Fruit fly (Drosophila melanogaster) whole organism: ENCODE results near the gene CG18528.
A peak's percentile ranks its signal among the peaks of the same experiment; 100 is the strongest.

Experiments
- CG8478 ChIP-seq: fragments of >200 bp; optimal IDR thresholded peaks from 2 replicates; lab custom pipeline; 2018; ENCODE audit warnings: inconsistent platforms
- Dll ChIP-seq: fragments of >200 bp; optimal IDR thresholded peaks from 2 replicates; lab custom pipeline; 2017
- EcR ChIP-seq, 2 experiments: fragments of >200 bp; optimal IDR thresholded peaks; 2 replicates each; lab custom pipeline; 2017; ENCODE audit warnings: missing biosample characterization in 2 of 2, missing genetic modification characterization in 2 of 2, missing genetic modification reagents in 2 of 2
- pan ChIP-seq: fragments of >200 bp; optimal IDR thresholded peaks from 2 replicates; lab custom pipeline; 2017
- psq ChIP-seq: fragments of >200 bp; optimal IDR thresholded peaks from 2 replicates; lab custom pipeline; 2017
- usp ChIP-seq: fragments of >200 bp; optimal IDR thresholded peaks from 2 replicates; lab custom pipeline; 2017; ENCODE audit warnings: missing biosample characterization, missing genetic modification characterization, mixed read lengths

Gene CG18528

dm6 chr3R:24364880-24365604, 5.1 kb upstream of the CG18528 start, which contains the start of the genes CG17784 and CG13613:
Gene CG17784, minus strand, starts transcription at chr3R:24364980.
Gene CG13613, plus strand, starts transcription at chr3R:24365554.
- TF ChIP-seq EcR (GFP tag; optimal IDR thresholded peaks at IDR 0.05; lab: Kevin White, UChicago) (no peak), Dll (lab: Kevin White, UChicago) (no peak), pan (lab: Kevin White, UChicago) (no peak), usp (GFP tag; lab: Kevin White, UChicago) (no peak), psq (lab: Kevin White, UChicago) (no peak), CG8478 (lab: Kevin White, UChicago) (no peak)

dm6 chr3R:24362838-24363237, 2.9 kb upstream of the CG18528 start, which contains the start of gene CG33340:
Gene CG33340, plus strand, starts transcription at chr3R:24363138.
- no peak for TF ChIP-seq EcR (GFP tag; optimal IDR thresholded peaks at IDR 0.05; lab: Kevin White, UChicago)

dm6 chr3R:24361583-24361982, 1.6 kb upstream of the CG18528 start, which contains the start of the genes CG5762 and CG33339:
Gene CG5762, minus strand, starts transcription at chr3R:24361683.
Gene CG33339, plus strand, starts transcription at chr3R:24361847.
- no peak for TF ChIP-seq usp (GFP tag; lab: Kevin White, UChicago)
- no peak for TF ChIP-seq Dll (lab: Kevin White, UChicago)
- no peak for TF ChIP-seq EcR (GFP tag; optimal IDR thresholded peaks at IDR 0.05; lab: Kevin White, UChicago)
- no peak for TF ChIP-seq psq (lab: Kevin White, UChicago)
- TF ChIP-seq pan (lab: Kevin White, UChicago): no peak
- no peak for TF ChIP-seq CG8478 (lab: Kevin White, UChicago)

dm6 chr3R:24357698-24358097, 2.2 kb downstream of the CG18528 start, which contains the start of gene Golgin84:
Gene Golgin84, minus strand, starts transcription at chr3R:24357938.
- TF ChIP-seq psq (lab: Kevin White, UChicago) (no peak), usp (GFP tag; lab: Kevin White, UChicago) (no peak), Dll (lab: Kevin White, UChicago) (no peak), pan (lab: Kevin White, UChicago) (no peak), EcR (GFP tag; optimal IDR thresholded peaks at IDR 0.05; lab: Kevin White, UChicago) (no peak), CG8478 (lab: Kevin White, UChicago) (no peak)

dm6 chr3R:24353448-24353847, 6.5 kb downstream of the CG18528 start:
- TF ChIP-seq pan (lab: Kevin White, UChicago): no peak

dm6 chr3R:24348420-24349190, 11.3 kb downstream of the CG18528 start, which contains the start of the genes CG5746 and CG6454:
Gene CG5746, minus strand, starts transcription at chr3R:24348791.
Gene CG6454, plus strand, starts transcription at chr3R:24349182.
- TF ChIP-seq EcR (GFP tag; optimal IDR thresholded peaks at IDR 0.05; lab: Kevin White, UChicago): no peak
- TF ChIP-seq psq (lab: Kevin White, UChicago): no peak
- no peak for TF ChIP-seq Dll (lab: Kevin White, UChicago)
- no peak for TF ChIP-seq CG8478 (lab: Kevin White, UChicago)
- no peak for TF ChIP-seq usp (GFP tag; lab: Kevin White, UChicago)
- no peak for TF ChIP-seq pan (lab: Kevin White, UChicago)

dm6 chr3R:24341251-24341650, 18.7 kb downstream of the CG18528 start, which contains the start of gene Ms:
Gene Ms, plus strand, starts transcription at chr3R:24341551.
- TF ChIP-seq pan (lab: Kevin White, UChicago): no peak
- TF ChIP-seq CG8478 (lab: Kevin White, UChicago): no peak
- no peak for TF ChIP-seq Dll (lab: Kevin White, UChicago)
- no peak for TF ChIP-seq EcR (GFP tag; optimal IDR thresholded peaks at IDR 0.05; lab: Kevin White, UChicago)
- TF ChIP-seq usp (GFP tag; lab: Kevin White, UChicago): no peak

- TF ChIP-seq Dll (lab: Kevin White, UChicago): no peak
- TF ChIP-seq psq (lab: Kevin White, UChicago): no peak
- no peak for TF ChIP-seq CG8478 (lab: Kevin White, UChicago)
- TF ChIP-seq EcR (GFP tag; optimal IDR thresholded peaks at IDR 0.05; lab: Kevin White, UChicago): no peak
- TF ChIP-seq pan (lab: Kevin White, UChicago): no peak
Observed at dm6 chr3R:24336622-24337021, 23.3 kb downstream of the CG18528 start, which contains the start of gene CG6432. Gene CG6432, plus strand, starts transcription at chr3R:24336922.

- TF ChIP-seq EcR (GFP tag; optimal IDR thresholded peaks at IDR 0.05; lab: Kevin White, UChicago): no peak
- TF ChIP-seq usp (GFP tag; lab: Kevin White, UChicago): no peak
- no peak for TF ChIP-seq psq (lab: Kevin White, UChicago)
- no peak for TF ChIP-seq Dll (lab: Kevin White, UChicago)
- no peak for TF ChIP-seq CG8478 (lab: Kevin White, UChicago)
- TF ChIP-seq pan (lab: Kevin White, UChicago): no peak
Observed at dm6 chr3R:24333182-24333808, 26.6 kb downstream of the CG18528 start, which contains the start of the genes Rrp5 and Dis3. Gene Rrp5, minus strand, starts transcription at chr3R:24333316. Gene Dis3, plus strand, starts transcription at chr3R:24333433.

dm6 chr3R:24320342-24320711, 39.6 kb downstream of the CG18528 start:
- TF ChIP-seq pan (lab: Kevin White, UChicago) (no peak), Dll (lab: Kevin White, UChicago) (no peak), CG8478 (lab: Kevin White, UChicago) (peak; percentile 12)
